Worm (Caenorhabditis elegans): ENCODE results near the gene C27D6.12.

DNA sequence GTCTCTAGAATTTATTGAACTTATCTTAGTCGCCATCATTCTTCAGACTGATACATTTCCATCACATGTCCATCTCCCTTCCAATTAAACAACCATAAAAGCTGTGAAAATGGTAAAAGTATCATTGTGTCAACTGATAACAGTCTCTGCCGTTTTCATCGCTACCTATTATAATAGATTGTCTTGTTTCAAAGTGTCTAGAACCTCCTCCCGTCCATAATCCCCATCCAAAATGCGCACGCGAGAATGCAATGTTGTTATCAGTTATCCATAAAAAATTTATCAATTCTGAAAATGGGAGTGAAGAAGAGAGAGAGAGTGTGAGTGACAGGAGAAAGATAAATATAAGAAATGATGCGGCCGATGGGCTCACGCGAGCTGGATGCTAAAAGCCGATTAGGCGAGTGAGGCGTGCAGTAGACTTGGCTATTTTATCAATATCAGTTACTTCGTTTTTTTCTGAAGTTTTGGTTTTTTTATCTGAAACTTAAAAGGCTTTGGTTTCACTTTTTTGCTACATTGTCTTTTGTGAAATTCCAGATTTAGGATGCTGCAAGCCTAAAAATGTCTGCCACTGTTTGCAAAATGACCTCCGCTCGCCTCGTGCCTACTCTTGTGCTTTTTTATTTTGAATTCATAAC is 24.2 kb upstream of the C27D6.12 start:
- TF ChIP-seq ceh-91 (GFP tag; IDR thresholded peaks at IDR 0.05) (no peak), pha-4 (tag; optimal IDR thresholded peaks at IDR 0.05) (no peak), ama-1 (optimal IDR thresholded peaks at IDR 0.05) (no peak), ama-1 (GFP tag; optimal IDR thresholded peaks at IDR 0.05) (no peak), egrh-3 (GFP tag; IDR thresholded peaks at IDR 0.05) (no peak), atf-7 (tag; optimal IDR thresholded peaks at IDR 0.05) (peak; percentile 84), nhr-90 (tag; optimal IDR thresholded peaks at IDR 0.05) (peak; percentile 57), pbrm-1 (GFP tag; IDR thresholded peaks at IDR 0.05) (no peak), hsf-1 (GFP tag; IDR thresholded peaks at IDR 0.05) (no peak), unc-130 (GFP tag; optimal IDR thresholded peaks at IDR 0.05) (no peak), ztf-25 (GFP tag; IDR thresholded peaks at IDR 0.05) (no peak), ZK185.1 (tag; optimal IDR thresholded peaks at IDR 0.05; ENCODE audit: poor library complexity, severe bottlenecking) (no peak), snpc-4 (GFP tag; optimal IDR thresholded peaks at IDR 0.05) (no peak), snpc-4 (tag; optimal IDR thresholded peaks at IDR 0.05) (peak in 1 of 4 experiments; percentile 23), unc-62 (GFP tag; optimal IDR thresholded peaks at IDR 0.05) (peak; percentile 63), lir-1 (GFP tag; conservative IDR thresholded peaks at IDR 0.05) (no peak)

Data from whole organism, young adult.